Fruit fly (Drosophila melanogaster) whole organism, embryonic: ENCODE results near the gene CG31717.

ENCODE experiments used
- Aef1 ChIP-seq: fragments of 200-800 bp; sonication (Bioruptor generic); IDR thresholded peaks from 3 replicates; pipeline ENCODE4 v1.3.6; 2022; ENCODE audit warnings: missing biosample characterization, missing genetic modification characterization
- Atf3 ChIP-seq: fragments of 200-800 bp; sonication (Bioruptor generic); optimal IDR thresholded peaks from 3 replicates; lab custom pipeline; 2016; ENCODE audit warnings: missing biosample characterization, missing genetic modification characterization
- BtbVII ChIP-seq: fragments of 200-800 bp; sonication (Bioruptor generic); optimal IDR thresholded peaks from 3 replicates; lab custom pipeline; 2017; ENCODE audit warnings: missing biosample characterization, mild to moderate bottlenecking, missing genetic modification characterization
- CG1024 ChIP-seq: fragments of 200-800 bp; sonication (Bioruptor generic); IDR thresholded peaks from 2 replicates; pipeline ENCODE4 v1.3.6; 2022; ENCODE audit warnings: missing biosample characterization, missing genetic modification characterization
- CG11085 ChIP-seq: fragments of 200-800 bp; sonication (Bioruptor generic); IDR thresholded peaks from 2 replicates; pipeline ENCODE4 v1.3.6; 2022; ENCODE audit warnings: missing biosample characterization, missing genetic modification characterization
- CG11456 ChIP-seq: fragments of 200-800 bp; sonication (Bioruptor generic); IDR thresholded peaks from 3 replicates; pipeline ENCODE4 v1.3.6; 2022; ENCODE audit warnings: missing biosample characterization, missing genetic modification characterization
- CG13624 ChIP-seq: fragments of 200-800 bp; sonication (Bioruptor generic); optimal IDR thresholded peaks from 2 replicates; lab custom pipeline; 2016; ENCODE audit warnings: missing biosample characterization, missing genetic modification characterization
- CG14710 ChIP-seq: fragments of 200-800 bp; sonication (Bioruptor generic); optimal IDR thresholded peaks from 3 replicates; lab custom pipeline; 2019; ENCODE audit warnings: missing biosample characterization, mild to moderate bottlenecking, missing genetic modification characterization, moderate library complexity
- CG15601 ChIP-seq: fragments of 200-800 bp; sonication (Bioruptor generic); optimal IDR thresholded peaks from 3 replicates; lab custom pipeline; 2019; ENCODE audit warnings: missing biosample characterization, mild to moderate bottlenecking, missing genetic modification characterization, moderate library complexity
- CG17802 ChIP-seq: fragments of 200-800 bp; sonication (Bioruptor generic); optimal IDR thresholded peaks from 2 replicates; lab custom pipeline; 2018; ENCODE audit warnings: missing biosample characterization, mild to moderate bottlenecking, missing genetic modification characterization, moderate library complexity
- CG18619 ChIP-seq: fragments of 200-800 bp; sonication (Bioruptor generic); optimal IDR thresholded peaks from 3 replicates; lab custom pipeline; 2017; ENCODE audit warnings: missing biosample characterization, mild to moderate bottlenecking, missing genetic modification characterization
- CG2199 ChIP-seq: fragments of 200-800 bp; sonication (Bioruptor generic); IDR thresholded peaks from 3 replicates; pipeline ENCODE4 v1.3.6; 2022; ENCODE audit warnings: missing biosample characterization, missing genetic modification characterization
- CG2712 ChIP-seq: fragments of 200-800 bp; optimal IDR thresholded peaks from 3 replicates; lab custom pipeline; 2019; ENCODE audit warnings: missing biosample characterization, mild to moderate bottlenecking, missing genetic modification characterization, moderate library complexity
- CG31365 ChIP-seq: fragments of 200-800 bp; sonication (Bioruptor generic); optimal IDR thresholded peaks from 2 replicates; lab custom pipeline; 2018; ENCODE audit warnings: missing biosample characterization, mild to moderate bottlenecking, missing genetic modification characterization
- CG32767 ChIP-seq: fragments of 200-800 bp; sonication (Bioruptor generic); IDR thresholded peaks from 2 replicates; pipeline ENCODE4 v1.3.6; 2022; ENCODE audit warnings: missing biosample characterization, missing genetic modification characterization
- CG34224 ChIP-seq: fragments of 200-800 bp; sonication (Bioruptor generic); IDR thresholded peaks from 3 replicates; pipeline ENCODE4 v1.3.6; 2022; ENCODE audit warnings: missing biosample characterization, missing genetic modification characterization; ENCODE audit not compliant: partially characterized antibody
- CG4404 ChIP-seq: fragments of 200-800 bp; sonication (Bioruptor generic); IDR thresholded peaks from 2 replicates; pipeline ENCODE4 v1.3.6; 2022; ENCODE audit warnings: missing biosample characterization, missing genetic modification characterization
- CG4617 ChIP-seq: fragments of 200-800 bp; sonication (Bioruptor generic); optimal IDR thresholded peaks from 3 replicates; lab custom pipeline; 2016; ENCODE audit warnings: missing biosample characterization, missing genetic modification characterization, borderline replicate concordance
- CG6175 ChIP-seq: fragments of 200-800 bp; sonication (Bioruptor generic); IDR thresholded peaks from 3 replicates; pipeline ENCODE4 v1.3.6; 2022; ENCODE audit warnings: missing biosample characterization, missing genetic modification characterization
- CG7357 ChIP-seq: fragments of 200-800 bp; sonication (Bioruptor generic); IDR thresholded peaks from 3 replicates; pipeline ENCODE4 v1.3.6; 2022; ENCODE audit warnings: missing biosample characterization, missing genetic modification characterization
- CG9609 ChIP-seq: fragments of 200-800 bp; sonication (Bioruptor generic); optimal IDR thresholded peaks from 3 replicates; lab custom pipeline; 2016; ENCODE audit warnings: missing biosample characterization, missing genetic modification characterization
- CG9817 ChIP-seq: fragments of 200-800 bp; sonication (Bioruptor generic); optimal IDR thresholded peaks from 2 replicates; lab custom pipeline; 2018; ENCODE audit warnings: missing biosample characterization, mild to moderate bottlenecking, missing genetic modification characterization, moderate library complexity
- D19B ChIP-seq: fragments of 200-800 bp; sonication (Bioruptor generic); optimal IDR thresholded peaks from 2 replicates; lab custom pipeline; 2017; ENCODE audit warnings: missing biosample characterization, mild to moderate bottlenecking, missing genetic modification characterization
- Doc2 ChIP-seq: fragments of 200-800 bp; sonication (Bioruptor generic); IDR thresholded peaks from 2 replicates; pipeline ENCODE4 v1.3.6; 2022; ENCODE audit warnings: missing biosample characterization, missing genetic modification characterization
- Ets65A ChIP-seq: fragments of 200-800 bp; sonication (Bioruptor generic); peaks from one replicate; lab custom pipeline; 2016; ENCODE audit warnings: missing biosample characterization, missing genetic modification characterization
- Hand ChIP-seq: fragments of 200-800 bp; sonication (Bioruptor generic); optimal IDR thresholded peaks from 2 replicates; lab custom pipeline; 2017; ENCODE audit warnings: mild to moderate bottlenecking, missing biosample characterization, missing genetic modification reagents, missing genetic modification characterization
- Hmr ChIP-seq: fragments of 200-800 bp; sonication (Bioruptor generic); optimal IDR thresholded peaks from 3 replicates; lab custom pipeline; 2017; ENCODE audit warnings: mild to moderate bottlenecking, missing biosample characterization, missing genetic modification reagents, missing genetic modification characterization
- Lhr ChIP-seq: fragments of 200-800 bp; sonication (Bioruptor generic); optimal IDR thresholded peaks from 3 replicates; lab custom pipeline; 2017; ENCODE audit warnings: mild to moderate bottlenecking, missing biosample characterization, missing genetic modification reagents, missing genetic modification characterization
- MBD-R2 ChIP-seq: fragments of 200-800 bp; sonication (Bioruptor generic); IDR thresholded peaks from 2 replicates; pipeline ENCODE4 v1.3.6; 2022; ENCODE audit warnings: missing biosample characterization, missing genetic modification characterization
- NFAT ChIP-seq: fragments of 200-800 bp; sonication (Bioruptor generic); IDR thresholded peaks from 2 replicates; pipeline ENCODE4 v1.3.6; 2022; ENCODE audit warnings: missing biosample characterization, missing genetic modification characterization
- Ptx1 ChIP-seq: fragments of 200-800 bp; sonication (Bioruptor generic); IDR thresholded peaks from 2 replicates; pipeline ENCODE4 v1.3.6; 2022; ENCODE audit warnings: missing biosample characterization, missing genetic modification characterization
- Sin3A ChIP-seq: fragments of >200 bp; optimal IDR thresholded peaks from 2 replicates; lab custom pipeline; 2018
- Sry-β ChIP-seq: fragments of 200-800 bp; sonication (Bioruptor generic); optimal IDR thresholded peaks from 2 replicates; lab custom pipeline; 2018; ENCODE audit warnings: missing biosample characterization, mild to moderate bottlenecking, missing genetic modification characterization, moderate library complexity
- ase ChIP-seq: fragments of 200-800 bp; sonication (Bioruptor generic); IDR thresholded peaks from 3 replicates; pipeline ENCODE4 v1.3.6; 2022; ENCODE audit warnings: missing biosample characterization, missing genetic modification characterization
- ash1 ChIP-seq: fragments of 200-800 bp; sonication (Bioruptor generic); optimal IDR thresholded peaks from 2 replicates; lab custom pipeline; 2018; ENCODE audit warnings: missing biosample characterization, mild to moderate bottlenecking, missing genetic modification characterization
- bab2 ChIP-seq: fragments of 200-800 bp; sonication (Bioruptor generic); optimal IDR thresholded peaks from 2 replicates; lab custom pipeline; 2016; ENCODE audit warnings: missing biosample characterization, missing genetic modification characterization
- br ChIP-seq: fragments of >200 bp; optimal IDR thresholded peaks from 2 replicates; lab custom pipeline; 2017
- btn ChIP-seq: fragments of 200-800 bp; sonication (Bioruptor generic); optimal IDR thresholded peaks from 2 replicates; lab custom pipeline; 2016; ENCODE audit warnings: missing biosample characterization, missing genetic modification characterization
- danr ChIP-seq: fragments of 200-800 bp; sonication (Bioruptor generic); IDR thresholded peaks from 2 replicates; pipeline ENCODE4 v1.3.6; 2022; ENCODE audit warnings: missing biosample characterization, missing genetic modification characterization
- dmrt11E ChIP-seq: fragments of 200-800 bp; sonication (Bioruptor generic); optimal IDR thresholded peaks from 3 replicates; lab custom pipeline; 2018; ENCODE audit warnings: missing biosample characterization, mild to moderate bottlenecking, missing genetic modification characterization, moderate library complexity
- dysf ChIP-seq: fragments of 200-800 bp; sonication (Bioruptor generic); IDR thresholded peaks from 3 replicates; pipeline ENCODE4 v1.3.6; 2022; ENCODE audit warnings: missing biosample characterization, missing genetic modification characterization
- esg ChIP-seq: fragments of 200-800 bp; sonication (Bioruptor generic); conservative IDR thresholded peaks from 2 replicates; pipeline ENCODE4 v1.3.6; 2022; ENCODE audit warnings: missing biosample characterization, missing genetic modification characterization
- eyg ChIP-seq: fragments of 200-800 bp; sonication (Bioruptor generic); optimal IDR thresholded peaks from 3 replicates; lab custom pipeline; 2016; ENCODE audit warnings: missing biosample characterization, missing genetic modification characterization
- fd102C ChIP-seq: fragments of 200-800 bp; sonication (Bioruptor generic); optimal IDR thresholded peaks from 2 replicates; lab custom pipeline; 2018; ENCODE audit warnings: missing biosample characterization, mild to moderate bottlenecking, missing genetic modification characterization, moderate library complexity
- lbe ChIP-seq: fragments of 200-800 bp; sonication (Bioruptor generic); optimal IDR thresholded peaks from 2 replicates; lab custom pipeline; 2016; ENCODE audit warnings: missing biosample characterization, mild to moderate bottlenecking, missing genetic modification characterization
- maf-S ChIP-seq: fragments of 200-800 bp; sonication (Bioruptor generic); optimal IDR thresholded peaks from 2 replicates; lab custom pipeline; 2016; ENCODE audit warnings: missing biosample characterization, missing genetic modification characterization
- nerfin-1 ChIP-seq: fragments of 200-800 bp; sonication (Bioruptor generic); optimal IDR thresholded peaks from 3 replicates; lab custom pipeline; 2019; ENCODE audit warnings: missing biosample characterization, mild to moderate bottlenecking, missing genetic modification characterization, moderate library complexity
- odd ChIP-seq: fragments of 200-800 bp; sonication (Bioruptor generic); optimal IDR thresholded peaks from 2 replicates; lab custom pipeline; 2017; ENCODE audit warnings: missing biosample characterization, mild to moderate bottlenecking, missing genetic modification characterization
- pho ChIP-seq: fragments of 200-800 bp; sonication (Bioruptor generic); optimal IDR thresholded peaks from 2 replicates; lab custom pipeline; 2016; ENCODE audit warnings: missing biosample characterization, missing genetic modification characterization
- sens-2 ChIP-seq: fragments of 200-800 bp; sonication (Bioruptor generic); IDR thresholded peaks from 2 replicates; pipeline ENCODE4 v1.3.6; 2022; ENCODE audit warnings: missing biosample characterization, missing genetic modification characterization
- sim ChIP-seq: fragments of 200-800 bp; sonication (Bioruptor generic); IDR thresholded peaks from 2 replicates; pipeline ENCODE4 v1.3.6; 2022; ENCODE audit warnings: missing biosample characterization, missing genetic modification characterization
- trem ChIP-seq: fragments of 200-800 bp; optimal IDR thresholded peaks from 3 replicates; lab custom pipeline; 2019; ENCODE audit warnings: missing biosample characterization, mild to moderate bottlenecking, missing genetic modification characterization, moderate library complexity
- wek ChIP-seq: fragments of 200-800 bp; sonication (Bioruptor generic); optimal IDR thresholded peaks from 3 replicates; lab custom pipeline; 2018; ENCODE audit warnings: missing biosample characterization, mild to moderate bottlenecking, missing genetic modification characterization, moderate library complexity
- yki ChIP-seq: fragments of >200 bp; optimal IDR thresholded peaks from 3 replicates; lab custom pipeline; 2018

CG31717 gene

DNA sequence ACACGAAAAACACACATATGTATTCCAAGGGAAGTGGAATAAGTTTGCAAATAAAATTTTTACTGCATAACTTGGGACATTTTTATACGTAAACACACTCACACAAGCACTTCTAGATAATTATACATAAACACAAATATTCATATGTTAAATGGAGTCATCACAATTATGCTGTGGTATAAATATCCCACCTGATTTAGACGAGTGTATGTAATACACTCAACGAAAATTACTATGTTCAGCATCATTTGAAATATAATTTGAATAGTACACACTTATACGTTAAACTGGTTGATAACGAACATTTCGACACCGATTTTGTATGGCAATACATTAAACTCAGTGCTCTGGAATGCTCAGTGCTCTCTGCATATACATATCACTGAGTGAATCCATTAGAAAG, 19.4 kb upstream of the CG31717 start (continued):
- no peak for TF ChIP-seq CG11456 (GFP tag; lab: Robert Waterston, UW)
- TF ChIP-seq Sry-β (GFP tag; lab: Kevin White, UChicago) = no peak
- TF ChIP-seq NFAT (GFP tag; lab: Robert Waterston, UW) = no peak
- TF ChIP-seq D19B (GFP tag; lab: Kevin White, UChicago) = no peak
- TF ChIP-seq wek (GFP tag; lab: Kevin White, UChicago) = no peak
- TF ChIP-seq ash1 (GFP tag; lab: Kevin White, UChicago) = no peak
- peak; percentile 57 for TF ChIP-seq lbe
- peak; percentile 58 for TF ChIP-seq BtbVII (GFP tag; lab: Kevin White, UChicago)
- no peak for TF ChIP-seq CG9609 (GFP tag; lab: Kevin White, UChicago)
- TF ChIP-seq CG17802 (tag; lab: Kevin White, UChicago) = no peak
- TF ChIP-seq odd (GFP tag; lab: Kevin White, UChicago) = no peak
- no peak for TF ChIP-seq CG11085 (GFP tag; lab: Robert Waterston, UW)
- no peak for TF ChIP-seq yki
- TF ChIP-seq pho (GFP tag; lab: Kevin White, UChicago) = no peak
- peak; percentile 60 for TF ChIP-seq nerfin-1
- no peak for TF ChIP-seq CG9817 (tag; lab: Kevin White, UChicago)
- TF ChIP-seq eyg (GFP tag; lab: Kevin White, UChicago) = no peak
- no peak for TF ChIP-seq trem (tag; lab: Kevin White, UChicago)
- no peak for TF ChIP-seq CG14710 (tag; lab: Kevin White, UChicago)
- no peak for TF ChIP-seq Hmr (GFP tag; lab: Kevin White, UChicago)
- TF ChIP-seq ase = no peak
- no peak for TF ChIP-seq br (lab: Kevin White, UChicago)
- no peak for TF ChIP-seq maf-S (GFP tag; lab: Kevin White, UChicago)
- TF ChIP-seq CG2712 (tag; lab: Kevin White, UChicago) = peak; percentile 6
- TF ChIP-seq CG34224 (GFP tag; lab: Robert Waterston, UW) = no peak
- peak; percentile 47 for TF ChIP-seq CG4617 (GFP tag; lab: Kevin White, UChicago)
- TF ChIP-seq dmrt11E (tag; lab: Kevin White, UChicago) = peak; percentile 14
- no peak for TF ChIP-seq MBD-R2
- TF ChIP-seq CG15601 = no peak
- TF ChIP-seq dysf (GFP tag; lab: Robert Waterston, UW) = no peak; the same call in 2 of the 3 replicates
- TF ChIP-seq sim (GFP tag; lab: Robert Waterston, UW) = no peak
- TF ChIP-seq btn (GFP tag; lab: Kevin White, UChicago) = no peak
- no peak for TF ChIP-seq CG2199 (GFP tag; lab: Robert Waterston, UW)
- TF ChIP-seq Doc2 (GFP tag; lab: Robert Waterston, UW) = no peak
- TF ChIP-seq Aef1 (GFP tag; lab: Robert Waterston, UW) = no peak
- no peak for TF ChIP-seq Ptx1 (GFP tag; lab: Robert Waterston, UW)
- no peak for TF ChIP-seq bab2 (GFP tag; lab: Kevin White, UChicago)
- no peak for TF ChIP-seq CG7357 (GFP tag; lab: Robert Waterston, UW)
- peak; percentile 2 for TF ChIP-seq Atf3 (GFP tag; lab: Kevin White, UChicago)
- no peak for TF ChIP-seq Sin3A
- no peak for TF ChIP-seq CG13624 (GFP tag; lab: Kevin White, UChicago)
- no peak for TF ChIP-seq CG6175 (GFP tag; lab: Robert Waterston, UW)
- TF ChIP-seq CG4404 (GFP tag; lab: Robert Waterston, UW) = no peak
- no peak for TF ChIP-seq Ets65A (GFP tag; lab: Kevin White, UChicago)
- no peak for TF ChIP-seq sens-2
- no peak for TF ChIP-seq CG1024 (GFP tag; lab: Robert Waterston, UW)
- no peak for TF ChIP-seq fd102C (GFP tag; lab: Kevin White, UChicago)
- TF ChIP-seq CG32767 (GFP tag; lab: Robert Waterston, UW) = no peak
- TF ChIP-seq esg (GFP tag; lab: Robert Waterston, UW) = 0 out of 2 replicates have a peak, but pooled peaks have one; percentile 12
- no peak for TF ChIP-seq Lhr (GFP tag; lab: Kevin White, UChicago)
- TF ChIP-seq CG18619 (GFP tag; lab: Kevin White, UChicago) = no peak
- TF ChIP-seq danr (GFP tag; lab: Robert Waterston, UW) = no peak
- TF ChIP-seq CG31365 (tag; lab: Kevin White, UChicago) = no peak
- no peak for TF ChIP-seq Hand (GFP tag; lab: Kevin White, UChicago)
